Fruit fly (Drosophila melanogaster) whole organism, embryonic: ENCODE results near the gene ttm3.

Experiments
- B-H2 ChIP-seq: fragments of 200-800 bp; sonication (Bioruptor generic); optimal IDR thresholded peaks from 2 replicates; lab custom pipeline; 2018; ENCODE audit warnings: missing biosample characterization, mild to moderate bottlenecking, missing genetic modification characterization
- CG12155 ChIP-seq: fragments of 200-800 bp; sonication (Bioruptor generic); optimal IDR thresholded peaks from 3 replicates; lab custom pipeline; 2016; ENCODE audit warnings: missing biosample characterization, missing genetic modification characterization
- CG14710 ChIP-seq: fragments of 200-800 bp; sonication (Bioruptor generic); optimal IDR thresholded peaks from 3 replicates; lab custom pipeline; 2019; ENCODE audit warnings: missing biosample characterization, mild to moderate bottlenecking, missing genetic modification characterization, moderate library complexity
- CG14860 ChIP-seq: fragments of 200-800 bp; sonication (Bioruptor generic); IDR thresholded peaks from 3 replicates; pipeline ENCODE4 v1.3.6; 2022; ENCODE audit warnings: missing biosample characterization, missing genetic modification characterization; ENCODE audit not compliant: partially characterized antibody
- CG14965 ChIP-seq: fragments of 200-800 bp; sonication (Bioruptor generic); optimal IDR thresholded peaks from 2 replicates; lab custom pipeline; 2016; ENCODE audit warnings: missing biosample characterization, missing genetic modification characterization, borderline replicate concordance
- CG15073 ChIP-seq: fragments of 200-800 bp; sonication (Bioruptor generic); optimal IDR thresholded peaks from 2 replicates; lab custom pipeline; 2016; ENCODE audit warnings: missing biosample characterization, missing genetic modification characterization
- CG15601 ChIP-seq: fragments of 200-800 bp; sonication (Bioruptor generic); optimal IDR thresholded peaks from 3 replicates; lab custom pipeline; 2019; ENCODE audit warnings: missing biosample characterization, mild to moderate bottlenecking, missing genetic modification characterization, moderate library complexity
- CG1603 ChIP-seq: fragments of 200-800 bp; sonication (Bioruptor generic); optimal IDR thresholded peaks from 2 replicates; lab custom pipeline; 2019; ENCODE audit warnings: missing biosample characterization, mild to moderate bottlenecking, missing genetic modification characterization, moderate library complexity
- CG16813 ChIP-seq: fragments of 200-800 bp; sonication (Bioruptor generic); IDR thresholded peaks from 3 replicates; pipeline ENCODE4 v1.3.6; 2022; ENCODE audit warnings: missing biosample characterization, missing genetic modification characterization; ENCODE audit not compliant: partially characterized antibody
- CG17829 ChIP-seq: fragments of 200-800 bp; optimal IDR thresholded peaks from 2 replicates; lab custom pipeline; 2019; ENCODE audit warnings: missing biosample characterization, mild to moderate bottlenecking, missing genetic modification characterization, moderate library complexity
- CG1792 ChIP-seq: fragments of 200-800 bp; sonication (Bioruptor generic); optimal IDR thresholded peaks from 2 replicates; lab custom pipeline; 2016; ENCODE audit warnings: missing biosample characterization, missing genetic modification characterization
- CG2875 ChIP-seq: fragments of 200-800 bp; sonication (Bioruptor generic); optimal IDR thresholded peaks from 2 replicates; lab custom pipeline; 2017; ENCODE audit warnings: missing biosample characterization, mild to moderate bottlenecking, missing genetic modification characterization, missing genetic modification reagents
- CG33557 ChIP-seq: fragments of 200-800 bp; sonication (Bioruptor generic); optimal IDR thresholded peaks from 2 replicates; lab custom pipeline; 2019; ENCODE audit warnings: missing biosample characterization, mild to moderate bottlenecking, missing genetic modification characterization, moderate library complexity
- CG4424 ChIP-seq: fragments of 200-800 bp; sonication (Bioruptor generic); optimal IDR thresholded peaks from 3 replicates; lab custom pipeline; 2016; ENCODE audit warnings: missing biosample characterization, missing genetic modification characterization
- CG4617 ChIP-seq: fragments of 200-800 bp; sonication (Bioruptor generic); optimal IDR thresholded peaks from 3 replicates; lab custom pipeline; 2016; ENCODE audit warnings: missing biosample characterization, missing genetic modification characterization, borderline replicate concordance
- CG6654 ChIP-seq: fragments of 200-800 bp; sonication (Bioruptor generic); optimal IDR thresholded peaks from 2 replicates; lab custom pipeline; 2017; ENCODE audit warnings: missing biosample characterization, mild to moderate bottlenecking, missing genetic modification characterization
- CG7745 ChIP-seq: fragments of 200-800 bp; sonication (Bioruptor generic); optimal IDR thresholded peaks from 2 replicates; lab custom pipeline; 2018; ENCODE audit warnings: missing biosample characterization, mild to moderate bottlenecking, missing genetic modification characterization, moderate library complexity
- CG7963 ChIP-seq: fragments of 200-800 bp; sonication (Bioruptor generic); IDR thresholded peaks from 3 replicates; pipeline ENCODE4 v1.3.6; 2022; ENCODE audit warnings: missing biosample characterization, missing genetic modification characterization; ENCODE audit not compliant: partially characterized antibody
- CG8924 ChIP-seq: fragments of 200-800 bp; optimal IDR thresholded peaks from 3 replicates; lab custom pipeline; 2019; ENCODE audit warnings: missing biosample characterization, mild to moderate bottlenecking, missing genetic modification characterization, moderate library complexity
- D19A ChIP-seq: fragments of 200-800 bp; optimal IDR thresholded peaks from 3 replicates; lab custom pipeline; 2019; ENCODE audit warnings: missing biosample characterization, mild to moderate bottlenecking, missing genetic modification characterization, moderate library complexity
- Dip2 ChIP-seq: fragments of 200-800 bp; sonication (Bioruptor generic); IDR thresholded peaks from 2 replicates; pipeline ENCODE4 v1.3.6; 2022; ENCODE audit warnings: missing biosample characterization, missing genetic modification characterization
- Doc2 ChIP-seq: fragments of 200-800 bp; sonication (Bioruptor generic); IDR thresholded peaks from 2 replicates; pipeline ENCODE4 v1.3.6; 2022; ENCODE audit warnings: missing biosample characterization, missing genetic modification characterization
- Dp ChIP-seq: fragments of 200-800 bp; sonication (Bioruptor generic); optimal IDR thresholded peaks from 2 replicates; lab custom pipeline; 2018; ENCODE audit warnings: missing biosample characterization, mild to moderate bottlenecking, missing genetic modification characterization, moderate library complexity
- Fer3 ChIP-seq: fragments of 200-800 bp; sonication (Bioruptor generic); optimal IDR thresholded peaks from 2 replicates; lab custom pipeline; 2018; ENCODE audit warnings: missing biosample characterization, mild to moderate bottlenecking, missing genetic modification characterization, moderate library complexity
- H15 ChIP-seq: fragments of 200-800 bp; sonication (Bioruptor generic); IDR thresholded peaks from 3 replicates; pipeline ENCODE4 v1.3.6; 2022; ENCODE audit warnings: missing biosample characterization, missing genetic modification characterization
- HHEX ChIP-seq: fragments of 200-800 bp; sonication (Bioruptor generic); optimal IDR thresholded peaks from 3 replicates; lab custom pipeline; 2017; ENCODE audit warnings: missing biosample characterization, mild to moderate bottlenecking, missing genetic modification characterization, missing genetic modification reagents
- HLH4C ChIP-seq: fragments of 200-800 bp; sonication (Bioruptor generic); IDR thresholded peaks from 3 replicates; pipeline ENCODE4 v1.3.6; 2022; ENCODE audit warnings: missing biosample characterization, missing genetic modification characterization; ENCODE audit not compliant: partially characterized antibody
- Hmr ChIP-seq: fragments of 200-800 bp; sonication (Bioruptor generic); optimal IDR thresholded peaks from 3 replicates; lab custom pipeline; 2017; ENCODE audit warnings: mild to moderate bottlenecking, missing biosample characterization, missing genetic modification reagents, missing genetic modification characterization
- Nf-YA ChIP-seq: fragments of 200-800 bp; sonication (Bioruptor generic); IDR thresholded peaks from 2 replicates; pipeline ENCODE4 v1.3.6; 2022; ENCODE audit warnings: missing biosample characterization, missing genetic modification characterization
- Nf-YB ChIP-seq: fragments of 200-800 bp; sonication (Bioruptor generic); optimal IDR thresholded peaks from 3 replicates; lab custom pipeline; 2019; ENCODE audit warnings: missing biosample characterization, mild to moderate bottlenecking, missing genetic modification characterization, moderate library complexity
- Optix ChIP-seq: fragments of 200-800 bp; sonication (Bioruptor generic); IDR thresholded peaks from 3 replicates; pipeline ENCODE4 v1.3.6; 2022; ENCODE audit warnings: missing biosample characterization, missing genetic modification characterization
- Sin3A ChIP-seq: fragments of >200 bp; optimal IDR thresholded peaks from 2 replicates; lab custom pipeline; 2018
- ac ChIP-seq: fragments of 200-800 bp; sonication (Bioruptor generic); optimal IDR thresholded peaks from 3 replicates; lab custom pipeline; 2017; ENCODE audit warnings: missing biosample characterization, mild to moderate bottlenecking, missing genetic modification characterization
- amos ChIP-seq: fragments of 200-800 bp; sonication (Bioruptor generic); IDR thresholded peaks from 2 replicates; pipeline ENCODE4 v1.3.6; 2022; ENCODE audit warnings: missing biosample characterization, missing genetic modification characterization; ENCODE audit not compliant: partially characterized antibody
- chn ChIP-seq: fragments of 200-800 bp; sonication (Bioruptor generic); optimal IDR thresholded peaks from 2 replicates; lab custom pipeline; 2016; ENCODE audit warnings: missing biosample characterization, missing genetic modification characterization
- dati ChIP-seq: fragments of 200-800 bp; sonication (Bioruptor generic); IDR thresholded peaks from 2 replicates; pipeline ENCODE4 v1.3.6; 2022; ENCODE audit warnings: missing biosample characterization, missing genetic modification characterization
- fu2 ChIP-seq: fragments of 200-800 bp; sonication (Bioruptor generic); optimal IDR thresholded peaks from 2 replicates; lab custom pipeline; 2016; ENCODE audit warnings: missing biosample characterization, missing genetic modification characterization
- gem ChIP-seq: fragments of 200-800 bp; sonication (Bioruptor generic); optimal IDR thresholded peaks from 2 replicates; lab custom pipeline; 2019; ENCODE audit warnings: missing biosample characterization, mild to moderate bottlenecking, missing genetic modification characterization, moderate library complexity
- h ChIP-seq: fragments of >200 bp; optimal IDR thresholded peaks from 2 replicates; lab custom pipeline; 2017
- nerfin-2 ChIP-seq: fragments of 200-800 bp; sonication (Bioruptor generic); IDR thresholded peaks from 2 replicates; pipeline ENCODE4 v1.3.6; 2022; ENCODE audit warnings: missing biosample characterization, missing genetic modification characterization; ENCODE audit not compliant: partially characterized antibody
- p53 ChIP-seq: fragments of 200-800 bp; sonication (Bioruptor generic); optimal IDR thresholded peaks from 2 replicates; lab custom pipeline; 2016; ENCODE audit warnings: missing biosample characterization, missing genetic modification characterization
- pzg ChIP-seq: fragments of 200-800 bp; sonication (Bioruptor generic); optimal IDR thresholded peaks from 3 replicates; lab custom pipeline; 2018; ENCODE audit warnings: missing biosample characterization, mild to moderate bottlenecking, missing genetic modification characterization, moderate library complexity
- slou ChIP-seq: fragments of 200-800 bp; sonication (Bioruptor generic); optimal IDR thresholded peaks from 3 replicates; lab custom pipeline; 2016; ENCODE audit warnings: missing biosample characterization, missing genetic modification characterization
- sqz ChIP-seq: fragments of 200-800 bp; sonication (Bioruptor generic); optimal IDR thresholded peaks from 3 replicates; lab custom pipeline; 2018; ENCODE audit warnings: missing biosample characterization, mild to moderate bottlenecking, missing genetic modification characterization
- stwl ChIP-seq: fragments of 200-800 bp; sonication (Bioruptor generic); optimal IDR thresholded peaks from 3 replicates; lab custom pipeline; 2018; ENCODE audit warnings: missing biosample characterization, mild to moderate bottlenecking, missing genetic modification characterization, moderate library complexity
- sug ChIP-seq: fragments of 200-800 bp; optimal IDR thresholded peaks from 2 replicates; lab custom pipeline; 2019; ENCODE audit warnings: missing biosample characterization, mild to moderate bottlenecking, missing genetic modification characterization, moderate library complexity

Gene ttm3

dm6 chr2L:22037560-22037959 is 41.9 kb upstream of the ttm3 start, which contains the start of gene Grl40a:
Grl40a (plus strand) TSS chr2L:22037860.
- TF ChIP-seq Optix (GFP tag; lab: Robert Waterston, UW) (no peak), Sin3A (no peak), CG17829 (tag; lab: Kevin White, UChicago) (no peak), chn (GFP tag; lab: Kevin White, UChicago) (no peak), Dip2 (no peak), sug (tag; lab: Kevin White, UChicago) (no peak), Fer3 (no peak), CG4424 (no peak), HHEX (GFP tag; lab: Kevin White, UChicago) (no peak), CG2875 (GFP tag; lab: Kevin White, UChicago) (no peak), CG14710 (tag; lab: Kevin White, UChicago) (no peak), p53 (no peak), D19A (tag; lab: Kevin White, UChicago) (no peak), CG7745 (tag; lab: Kevin White, UChicago) (no peak), CG33557 (GFP tag; lab: Kevin White, UChicago) (no peak), H15 (GFP tag; lab: Robert Waterston, UW) (no peak), CG1792 (GFP tag; lab: Kevin White, UChicago) (no peak), pzg (GFP tag; lab: Kevin White, UChicago) (no peak), Hmr (no peak), Nf-YA (GFP tag; lab: Robert Waterston, UW) (no peak)

- no peak for TF ChIP-seq Nf-YB (GFP tag; lab: Kevin White, UChicago)
- no peak for TF ChIP-seq CG1603
- TF ChIP-seq stwl: peak; percentile 43
- no peak for TF ChIP-seq CG4617 (GFP tag; lab: Kevin White, UChicago)
- no peak for TF ChIP-seq CG15073 (GFP tag; lab: Kevin White, UChicago)
- TF ChIP-seq Doc2 (GFP tag; lab: Robert Waterston, UW): no peak
- no peak for TF ChIP-seq gem (tag; lab: Kevin White, UChicago)
- TF ChIP-seq, all 482 proteins: peak for 1
Measured at dm6 chr2L:22043777-22044176, 35.7 kb upstream of the ttm3 start, which contains the start of gene CG31601. CG31601 (minus strand) TSS chr2L:22043877.

- TF ChIP-seq Doc2 (GFP tag; lab: Robert Waterston, UW) (no peak), ac (GFP tag; lab: Kevin White, UChicago) (no peak), h (lab: Kevin White, UChicago) (no peak), CG14965 (GFP tag; lab: Kevin White, UChicago) (no peak), CG6654 (GFP tag; lab: Kevin White, UChicago) (no peak), fu2 (GFP tag; lab: Kevin White, UChicago) (no peak), CG15601 (no peak), slou (GFP tag; lab: Kevin White, UChicago) (no peak), Dp (no peak)
- TF ChIP-seq, all 482 proteins: peak for 0
Measured at dm6 chr2L:22054202-22054601, 25.2 kb upstream of the ttm3 start, which contains the start of gene CG34173. CG34173 (minus strand) TSS chr2L:22054302.

- no peak for TF ChIP-seq dati (GFP tag; lab: Robert Waterston, UW)
- no peak for TF ChIP-seq CG12155
- TF ChIP-seq CG16813 (GFP tag; lab: Robert Waterston, UW): peak; percentile 57
- peak; percentile 36; the same call in 1 of the 3 replicates for TF ChIP-seq CG14860
- TF ChIP-seq CG4617 (GFP tag; lab: Kevin White, UChicago): no peak
- TF ChIP-seq HLH4C: peak; percentile 51; the same call in 2 of the 3 replicates
- no peak for TF ChIP-seq CG6654 (GFP tag; lab: Kevin White, UChicago)
- TF ChIP-seq sqz (GFP tag; lab: Kevin White, UChicago): no peak
- no peak for TF ChIP-seq B-H2
- no peak for TF ChIP-seq CG8924 (tag; lab: Kevin White, UChicago)
- TF ChIP-seq nerfin-2 (GFP tag; lab: Robert Waterston, UW): peak; percentile 23; the same call in 1 of the 2 replicates
- peak; percentile 57; the same call in 1 of the 3 replicates for TF ChIP-seq CG7963
- TF ChIP-seq Dip2: no peak
- TF ChIP-seq amos: 0 out of 2 replicates have a peak, but pooled peaks have one; percentile 7
Measured at dm6 chr2L:22059852-22060251, 19.6 kb upstream of the ttm3 start.
